Fruit fly (Drosophila melanogaster) whole organism, embryonic: ENCODE results near the gene Actn.

Experiments used
- Antp ChIP-seq: fragments of 200-800 bp; sonication (Bioruptor generic); optimal IDR thresholded peaks from 3 replicates; lab custom pipeline; 2016; ENCODE audit warnings: missing biosample characterization, missing genetic modification characterization
- B-H2 ChIP-seq: fragments of 200-800 bp; sonication (Bioruptor generic); optimal IDR thresholded peaks from 2 replicates; lab custom pipeline; 2018; ENCODE audit warnings: missing biosample characterization, mild to moderate bottlenecking, missing genetic modification characterization
- CG10959 ChIP-seq: fragments of 200-800 bp; sonication (Bioruptor generic); IDR thresholded peaks from 2 replicates; pipeline ENCODE4 v1.3.6; 2022; ENCODE audit warnings: missing biosample characterization, missing genetic modification characterization
- CG11504 ChIP-seq: fragments of 200-800 bp; sonication (Bioruptor generic); optimal IDR thresholded peaks from 3 replicates; lab custom pipeline; 2019; ENCODE audit warnings: missing biosample characterization, mild to moderate bottlenecking, missing genetic modification characterization, moderate library complexity
- CG13424 ChIP-seq: fragments of 200-800 bp; sonication (Bioruptor generic); optimal IDR thresholded peaks from 2 replicates; lab custom pipeline; 2019; ENCODE audit warnings: missing biosample characterization, mild to moderate bottlenecking, missing genetic modification characterization, moderate library complexity
- CG13894 ChIP-seq: fragments of 200-800 bp; sonication (Bioruptor generic); optimal IDR thresholded peaks from 3 replicates; lab custom pipeline; 2018; ENCODE audit warnings: missing biosample characterization, mild to moderate bottlenecking, missing genetic modification characterization, moderate library complexity
- CG15269 ChIP-seq: fragments of 200-800 bp; sonication (Bioruptor generic); optimal IDR thresholded peaks from 2 replicates; lab custom pipeline; 2018; ENCODE audit warnings: missing biosample characterization, mild to moderate bottlenecking, missing genetic modification characterization, moderate library complexity
- CG1529 ChIP-seq: fragments of 200-800 bp; sonication (Bioruptor generic); optimal IDR thresholded peaks from 3 replicates; lab custom pipeline; 2018; ENCODE audit warnings: missing biosample characterization, missing genetic modification characterization
- CG17186 ChIP-seq: fragments of 200-800 bp; sonication (Bioruptor generic); optimal IDR thresholded peaks from 3 replicates; lab custom pipeline; 2017; ENCODE audit warnings: missing biosample characterization, missing genetic modification reagents, missing genetic modification characterization
- CG18764 ChIP-seq: fragments of 200-800 bp; sonication (Bioruptor generic); optimal IDR thresholded peaks from 3 replicates; lab custom pipeline; 2016; ENCODE audit warnings: missing biosample characterization, missing genetic modification characterization
- CG3065 ChIP-seq: fragments of 200-800 bp; sonication (Bioruptor generic); optimal IDR thresholded peaks from 2 replicates; lab custom pipeline; 2016; ENCODE audit warnings: missing biosample characterization, missing genetic modification characterization
- CG31224 ChIP-seq: fragments of 200-800 bp; sonication (Bioruptor generic); IDR thresholded peaks from 2 replicates; pipeline ENCODE4 v1.3.6; 2022; ENCODE audit warnings: missing biosample characterization, missing genetic modification characterization
- CG32772 ChIP-seq: fragments of 200-800 bp; sonication (Bioruptor generic); IDR thresholded peaks from 2 replicates; pipeline ENCODE4 v1.3.6; 2022; ENCODE audit warnings: missing biosample characterization, missing genetic modification characterization
- CG4360 ChIP-seq: fragments of 200-800 bp; sonication (Bioruptor generic); IDR thresholded peaks from 2 replicates; pipeline ENCODE4 v1.3.6; 2022; ENCODE audit warnings: missing biosample characterization, missing genetic modification characterization
- CG6254 ChIP-seq: fragments of 200-800 bp; sonication (Bioruptor generic); optimal IDR thresholded peaks from 3 replicates; lab custom pipeline; 2017; ENCODE audit warnings: mild to moderate bottlenecking, missing biosample characterization, missing genetic modification reagents, missing genetic modification characterization
- CG6813 ChIP-seq: fragments of 200-800 bp; sonication (Bioruptor generic); optimal IDR thresholded peaks from 2 replicates; lab custom pipeline; 2017; ENCODE audit warnings: missing biosample characterization, missing genetic modification characterization, mild to moderate bottlenecking, moderate library complexity, missing genetic modification reagents
- CG7372 ChIP-seq: fragments of 200-800 bp; sonication (Bioruptor generic); IDR thresholded peaks from 2 replicates; pipeline ENCODE4 v1.3.6; 2022; ENCODE audit warnings: missing biosample characterization, missing genetic modification characterization
- CG7839 ChIP-seq: fragments of 200-800 bp; sonication (Bioruptor generic); optimal IDR thresholded peaks from 3 replicates; lab custom pipeline; 2018; ENCODE audit warnings: missing biosample characterization, mild to moderate bottlenecking, missing genetic modification characterization, moderate library complexity
- CG7928 ChIP-seq: fragments of 200-800 bp; sonication (Bioruptor generic); optimal IDR thresholded peaks from 2 replicates; lab custom pipeline; 2017; ENCODE audit warnings: missing biosample characterization, mild to moderate bottlenecking, missing genetic modification characterization
- CG8924 ChIP-seq: fragments of 200-800 bp; optimal IDR thresholded peaks from 3 replicates; lab custom pipeline; 2019; ENCODE audit warnings: missing biosample characterization, mild to moderate bottlenecking, missing genetic modification characterization, moderate library complexity
- Camta ChIP-seq: fragments of 200-800 bp; sonication (Bioruptor generic); optimal IDR thresholded peaks from 2 replicates; lab custom pipeline; 2016; ENCODE audit warnings: missing biosample characterization, missing genetic modification characterization
- CrebB ChIP-seq: fragments of 200-800 bp; sonication (Bioruptor generic); optimal IDR thresholded peaks from 3 replicates; lab custom pipeline; 2018; ENCODE audit warnings: missing biosample characterization, mild to moderate bottlenecking, missing genetic modification characterization
- Dll ChIP-seq: fragments of 200-800 bp; sonication (Bioruptor generic); IDR thresholded peaks from 4 replicates; pipeline ENCODE4 v1.3.6; 2022; ENCODE audit warnings: missing biosample characterization, missing genetic modification characterization; ENCODE audit not compliant: partially characterized antibody
- Drgx ChIP-seq: fragments of 200-800 bp; sonication (Bioruptor generic); IDR thresholded peaks from 2 replicates; pipeline ENCODE4 v1.3.6; 2022; ENCODE audit warnings: missing biosample characterization, missing genetic modification characterization
- HLH54F ChIP-seq: fragments of 200-800 bp; sonication (Bioruptor generic); optimal IDR thresholded peaks from 3 replicates; lab custom pipeline; 2016; ENCODE audit warnings: missing biosample characterization, missing genetic modification characterization
- HmgZ ChIP-seq: fragments of 200-800 bp; sonication (Bioruptor generic); optimal IDR thresholded peaks from 2 replicates; lab custom pipeline; 2018; ENCODE audit warnings: missing biosample characterization, mild to moderate bottlenecking, missing genetic modification characterization
- Myb ChIP-seq: fragments of 200-800 bp; sonication (Bioruptor generic); optimal IDR thresholded peaks from 2 replicates; lab custom pipeline; 2016; ENCODE audit warnings: missing biosample characterization, missing genetic modification characterization
- Nf-YA ChIP-seq: fragments of 200-800 bp; sonication (Bioruptor generic); IDR thresholded peaks from 2 replicates; pipeline ENCODE4 v1.3.6; 2022; ENCODE audit warnings: missing biosample characterization, missing genetic modification characterization
- Nf-YC ChIP-seq: fragments of 200-800 bp; optimal IDR thresholded peaks from 3 replicates; lab custom pipeline; 2019; ENCODE audit warnings: missing biosample characterization, mild to moderate bottlenecking, missing genetic modification characterization, moderate library complexity
- PHDP ChIP-seq: fragments of 200-800 bp; sonication (Bioruptor generic); optimal IDR thresholded peaks from 3 replicates; lab custom pipeline; 2018; ENCODE audit warnings: missing biosample characterization, mild to moderate bottlenecking, missing genetic modification characterization, moderate library complexity
- Rfx ChIP-seq: fragments of 200-800 bp; sonication (Bioruptor generic); IDR thresholded peaks from 2 replicates; pipeline ENCODE4 v1.3.6; 2022; ENCODE audit warnings: missing biosample characterization, missing genetic modification characterization
- Sin3A ChIP-seq: fragments of >200 bp; optimal IDR thresholded peaks from 2 replicates; lab custom pipeline; 2018
- Taf1 ChIP-seq: fragments of 200-800 bp; sonication (Bioruptor generic); IDR thresholded peaks from 2 replicates; pipeline ENCODE4 v1.3.6; 2022; ENCODE audit warnings: missing biosample characterization, missing genetic modification characterization
- Tbp ChIP-seq: fragments of >200 bp; optimal IDR thresholded peaks from 2 replicates; lab custom pipeline; 2018; ENCODE audit warnings: missing biosample characterization, missing genetic modification characterization
- dm ChIP-seq: fragments of 200-800 bp; sonication (Bioruptor generic); optimal IDR thresholded peaks from 3 replicates; lab custom pipeline; 2016; ENCODE audit warnings: missing biosample characterization, missing genetic modification characterization
- gcm ChIP-seq: fragments of 200-800 bp; sonication (Bioruptor generic); optimal IDR thresholded peaks from 2 replicates; lab custom pipeline; 2019; ENCODE audit warnings: missing biosample characterization, mild to moderate bottlenecking, missing genetic modification characterization, moderate library complexity
- mld ChIP-seq: fragments of 200-800 bp; sonication (Bioruptor generic); IDR thresholded peaks from 3 replicates; pipeline ENCODE4 v1.3.6; 2022; ENCODE audit warnings: missing biosample characterization, missing genetic modification characterization; ENCODE audit not compliant: partially characterized antibody
- nerfin-1 ChIP-seq: fragments of 200-800 bp; sonication (Bioruptor generic); optimal IDR thresholded peaks from 3 replicates; lab custom pipeline; 2019; ENCODE audit warnings: missing biosample characterization, mild to moderate bottlenecking, missing genetic modification characterization, moderate library complexity
- nmo ChIP-seq: fragments of 200-800 bp; sonication (Bioruptor generic); optimal IDR thresholded peaks from 2 replicates; lab custom pipeline; 2018; ENCODE audit warnings: missing biosample characterization, mild to moderate bottlenecking, missing genetic modification characterization, moderate library complexity
- pb ChIP-seq: fragments of 200-800 bp; sonication (Bioruptor generic); optimal IDR thresholded peaks from 3 replicates; lab custom pipeline; 2016; ENCODE audit warnings: missing biosample characterization, missing genetic modification characterization
- sens ChIP-seq: fragments of 200-800 bp; sonication (Bioruptor generic); peaks from one replicate; lab custom pipeline; 2016; ENCODE audit warnings: missing biosample characterization, missing genetic modification characterization
- sim ChIP-seq: fragments of 200-800 bp; sonication (Bioruptor generic); IDR thresholded peaks from 2 replicates; pipeline ENCODE4 v1.3.6; 2022; ENCODE audit warnings: missing biosample characterization, missing genetic modification characterization
- sqz ChIP-seq: fragments of 200-800 bp; sonication (Bioruptor generic); optimal IDR thresholded peaks from 3 replicates; lab custom pipeline; 2018; ENCODE audit warnings: missing biosample characterization, mild to moderate bottlenecking, missing genetic modification characterization
- tin ChIP-seq: fragments of 200-800 bp; sonication (Bioruptor generic); optimal IDR thresholded peaks from 3 replicates; lab custom pipeline; 2016; ENCODE audit warnings: missing biosample characterization, missing genetic modification characterization
- trh ChIP-seq: fragments of 200-800 bp; sonication (Bioruptor generic); optimal IDR thresholded peaks from 2 replicates; lab custom pipeline; 2016; ENCODE audit warnings: missing biosample characterization, missing genetic modification characterization
- ttk ChIP-seq: fragments of 200-800 bp; sonication (Bioruptor generic); IDR thresholded peaks from 2 replicates; pipeline ENCODE4 v2.1.2; 2022; ENCODE audit warnings: missing biosample characterization, missing genetic modification characterization
- twi ChIP-seq: fragments of 200-800 bp; optimal IDR thresholded peaks from 2 replicates; lab custom pipeline; 2019; ENCODE audit warnings: missing biosample characterization, mild to moderate bottlenecking, missing genetic modification characterization, moderate library complexity
- wdn ChIP-seq: fragments of 200-800 bp; sonication (Bioruptor generic); IDR thresholded peaks from 2 replicates; pipeline ENCODE4 v1.3.6; 2022; ENCODE audit warnings: missing biosample characterization, missing genetic modification characterization
- z ChIP-seq: fragments of 200-800 bp; sonication (Bioruptor generic); IDR thresholded peaks from 3 replicates; pipeline ENCODE4 v1.3.6; 2022; ENCODE audit warnings: missing biosample characterization, missing genetic modification characterization
- zfh1 ChIP-seq: fragments of 200-800 bp; sonication (Bioruptor generic); IDR thresholded peaks from 3 replicates; pipeline ENCODE4 v1.3.6; 2022; ENCODE audit warnings: missing biosample characterization, missing genetic modification characterization

Actn gene

dm6 chrX:2041981-2042847 lies at the start of gene Actn, which contains the start of gene usp (continued):
- peak; percentile 28 for TF ChIP-seq PHDP (tag; lab: Kevin White, UChicago)
- TF ChIP-seq twi: no peak
- no peak for TF ChIP-seq CG6813 (GFP tag; lab: Kevin White, UChicago)
- TF ChIP-seq HmgZ (tag; lab: Kevin White, UChicago): peak; percentile 30
- TF ChIP-seq CG7372 (GFP tag; lab: Robert Waterston, UW): no peak
- TF ChIP-seq trh: no peak
- no peak for TF ChIP-seq CrebB (tag; lab: Kevin White, UChicago)
- TF ChIP-seq CG31224 (GFP tag; lab: Robert Waterston, UW): no peak
- no peak for TF ChIP-seq sim (GFP tag; lab: Robert Waterston, UW)
- no peak for TF ChIP-seq z (GFP tag; lab: Robert Waterston, UW)
- TF ChIP-seq gcm (GFP tag; lab: Kevin White, UChicago): peak; percentile 9
- TF ChIP-seq CG4360: no peak
- TF ChIP-seq Sin3A (lab: Kevin White, UChicago): no peak
- TF ChIP-seq pb (GFP tag; lab: Kevin White, UChicago): no peak
- no peak for TF ChIP-seq CG10959 (GFP tag; lab: Robert Waterston, UW)
- TF ChIP-seq CG32772 (GFP tag; lab: Robert Waterston, UW): no peak
- TF ChIP-seq tin (GFP tag; lab: Kevin White, UChicago): no peak
- no peak for TF ChIP-seq B-H2
- peak; percentile 16 for TF ChIP-seq Nf-YC (tag; lab: Kevin White, UChicago)
- TF ChIP-seq CG18764 (GFP tag; lab: Kevin White, UChicago): no peak
- no peak for TF ChIP-seq CG3065 (GFP tag; lab: Kevin White, UChicago)
- peak; percentile 44 for TF ChIP-seq nmo (GFP tag; lab: Kevin White, UChicago)
- TF ChIP-seq Antp (GFP tag; lab: Kevin White, UChicago): no peak
- TF ChIP-seq CG17186 (GFP tag; lab: Kevin White, UChicago): no peak
- peak; percentile 13; the same call in 1 of the 3 replicates for TF ChIP-seq zfh1 (GFP tag; lab: Robert Waterston, UW)
- no peak for TF ChIP-seq dm (GFP tag; lab: Kevin White, UChicago)
- no peak for TF ChIP-seq Taf1 (GFP tag; lab: Robert Waterston, UW)
- TF ChIP-seq Myb: no peak
- peak; percentile 47 for TF ChIP-seq CG7839 (tag; lab: Kevin White, UChicago)
- no peak for TF ChIP-seq CG7928
- peak; percentile 56 for TF ChIP-seq CG11504 (tag; lab: Kevin White, UChicago)
- TF ChIP-seq ttk (GFP tag; lab: Robert Waterston, UW): no peak
- TF ChIP-seq wdn (GFP tag; lab: Robert Waterston, UW): no peak
- peak; percentile 49 for TF ChIP-seq sqz (GFP tag; lab: Kevin White, UChicago)
- peak; percentile 33 for TF ChIP-seq CG13424
- peak; percentile 42; the same call in 1 of the 2 replicates for TF ChIP-seq Rfx (GFP tag; lab: Robert Waterston, UW)
- no peak for TF ChIP-seq Nf-YA (GFP tag; lab: Robert Waterston, UW)
- no peak for TF ChIP-seq CG1529
- TF ChIP-seq CG6254 (GFP tag; lab: Kevin White, UChicago): no peak
- peak; percentile 29 for TF ChIP-seq CG8924
- no peak for TF ChIP-seq Dll (GFP tag; lab: Robert Waterston, UW)
- peak; percentile 31 for TF ChIP-seq CG15269
- no peak for TF ChIP-seq Tbp (GFP tag; lab: Kevin White, UChicago)
- no peak for TF ChIP-seq mld (GFP tag; lab: Robert Waterston, UW)
- no peak for TF ChIP-seq CG13894 (tag; lab: Kevin White, UChicago)
- TF ChIP-seq Drgx (GFP tag; lab: Robert Waterston, UW): peak; percentile 49
- TF ChIP-seq nerfin-1: no peak
- TF ChIP-seq HLH54F (GFP tag; lab: Kevin White, UChicago): no peak
- TF ChIP-seq Camta: no peak
- peak; percentile 86 for TF ChIP-seq sens (GFP tag; lab: Kevin White, UChicago)
